Worm (Caenorhabditis elegans) whole organism, L1 larva: ENCODE measurements around the gene cyp-25A1.
"Not testable (repeated sequence)": the region's sequence is repeated elsewhere in the genome, so short reads cannot be mapped to it uniquely, and the experiment has no call there.

Experiments used
- ets-5 ChIP-seq: fragments of 200-800 bp; sonication (Bioruptor generic); IDR thresholded peaks from 2 replicates; pipeline ENCODE4 v1.3.6; 2022; ENCODE audit warnings: missing genetic modification characterization, missing compliant biosample characterization
- nhr-76 ChIP-seq: sonication (generic microtip); optimal IDR thresholded peaks from 2 replicates; lab custom pipeline; 2017; ENCODE audit warnings: missing biosample characterization, missing genetic modification characterization
- unc-62 ChIP-seq: fragments of 150-350 bp; optimal IDR thresholded peaks from 2 replicates; lab custom pipeline; 2014; ENCODE audit warnings: missing biosample characterization, missing genetic modification reagents, missing genetic modification characterization
- ztf-11 ChIP-seq, 2 experiments: sonication (generic microtip); optimal IDR thresholded peaks; 2 replicates each; lab custom pipeline; 2016 to 2017; ENCODE audit warnings: missing genetic modification characterization in 2 of 2, missing biosample characterization in 1 of 2, missing compliant biosample characterization in 1 of 2

- TF ChIP-seq ets-5 (GFP tag; lab: Robert Waterston, UW); ztf-11 (tag; optimal IDR thresholded peaks at IDR 0.05; lab: Kevin White, UChicago); nhr-76 (tag; lab: Kevin White, UChicago); unc-62 (GFP tag; lab: Kevin White, UChicago): not testable (repeated sequence)
Measured at ce11 chrIII:3852030-3852579, 19.7 kb downstream of the cyp-25A1 start, which contains the start of gene cyp-25A4.
